Fruit fly (Drosophila melanogaster) whole organism, embryonic: ENCODE data around the gene CG10970.

ENCODE experiments used
- Antp ChIP-seq: fragments of 200-800 bp; sonication (Bioruptor generic); optimal IDR thresholded peaks from 3 replicates; lab custom pipeline; 2016; ENCODE audit warnings: missing biosample characterization, missing genetic modification characterization
- CG10979 ChIP-seq: fragments of 200-800 bp; sonication (Bioruptor generic); optimal IDR thresholded peaks from 2 replicates; lab custom pipeline; 2018; ENCODE audit warnings: missing biosample characterization, mild to moderate bottlenecking, missing genetic modification characterization, moderate library complexity
- CG12155 ChIP-seq: fragments of 200-800 bp; sonication (Bioruptor generic); optimal IDR thresholded peaks from 3 replicates; lab custom pipeline; 2016; ENCODE audit warnings: missing biosample characterization, missing genetic modification characterization
- CG14441 ChIP-seq: fragments of 200-800 bp; sonication (Bioruptor generic); IDR thresholded peaks from 2 replicates; pipeline ENCODE4 v1.3.6; 2022; ENCODE audit warnings: missing biosample characterization, missing genetic modification characterization
- CG15479 ChIP-seq: fragments of 200-800 bp; sonication (Bioruptor generic); optimal IDR thresholded peaks from 3 replicates; lab custom pipeline; 2019; ENCODE audit warnings: missing biosample characterization, mild to moderate bottlenecking, missing genetic modification characterization, moderate library complexity
- CG17385 ChIP-seq: fragments of 200-800 bp; sonication (Bioruptor generic); optimal IDR thresholded peaks from 3 replicates; lab custom pipeline; 2018; ENCODE audit warnings: missing biosample characterization, mild to moderate bottlenecking, missing genetic modification characterization
- CG18262 ChIP-seq: fragments of 200-800 bp; optimal IDR thresholded peaks from 3 replicates; lab custom pipeline; 2019; ENCODE audit warnings: missing biosample characterization, mild to moderate bottlenecking, missing genetic modification characterization, moderate library complexity
- CG18476 ChIP-seq: fragments of 200-800 bp; sonication (Bioruptor generic); optimal IDR thresholded peaks from 2 replicates; lab custom pipeline; 2016; ENCODE audit warnings: missing biosample characterization, mild to moderate bottlenecking, missing genetic modification characterization
- CG18619 ChIP-seq: fragments of 200-800 bp; sonication (Bioruptor generic); optimal IDR thresholded peaks from 3 replicates; lab custom pipeline; 2017; ENCODE audit warnings: missing biosample characterization, mild to moderate bottlenecking, missing genetic modification characterization
- CG2875 ChIP-seq: fragments of 200-800 bp; sonication (Bioruptor generic); optimal IDR thresholded peaks from 2 replicates; lab custom pipeline; 2017; ENCODE audit warnings: missing biosample characterization, mild to moderate bottlenecking, missing genetic modification characterization, missing genetic modification reagents
- CG30431 ChIP-seq: fragments of 200-800 bp; sonication (Bioruptor generic); optimal IDR thresholded peaks from 2 replicates; lab custom pipeline; 2017; ENCODE audit warnings: missing biosample characterization, missing genetic modification characterization
- CG33557 ChIP-seq: fragments of 200-800 bp; sonication (Bioruptor generic); optimal IDR thresholded peaks from 2 replicates; lab custom pipeline; 2019; ENCODE audit warnings: missing biosample characterization, mild to moderate bottlenecking, missing genetic modification characterization, moderate library complexity
- CG4820 ChIP-seq: fragments of 200-800 bp; sonication (Bioruptor generic); optimal IDR thresholded peaks from 3 replicates; lab custom pipeline; 2016; ENCODE audit warnings: missing biosample characterization, missing genetic modification characterization
- CG7271 ChIP-seq: fragments of 200-800 bp; sonication (Bioruptor generic); optimal IDR thresholded peaks from 2 replicates; lab custom pipeline; 2018; ENCODE audit warnings: missing biosample characterization, mild to moderate bottlenecking, missing genetic modification characterization, moderate library complexity
- CG7372 ChIP-seq: fragments of 200-800 bp; sonication (Bioruptor generic); IDR thresholded peaks from 2 replicates; pipeline ENCODE4 v1.3.6; 2022; ENCODE audit warnings: missing biosample characterization, missing genetic modification characterization
- CG9797 ChIP-seq: fragments of 200-800 bp; sonication (Bioruptor generic); optimal IDR thresholded peaks from 3 replicates; lab custom pipeline; 2018; ENCODE audit warnings: missing biosample characterization, mild to moderate bottlenecking, missing genetic modification characterization
- D ChIP-seq, 2 experiments: fragments of 200-800 bp in 1 of 2; fragments of >200 bp in 1 of 2; sonication (Bioruptor generic) in 1 of 2; optimal IDR thresholded peaks; 2 replicates in 1 of 2; 3 replicates in 1 of 2; lab custom pipeline; 2017; ENCODE audit warnings: mild to moderate bottlenecking in 1 of 2, missing biosample characterization in 1 of 2, missing genetic modification characterization in 1 of 2, missing genetic modification reagents in 1 of 2
- Eip74EF ChIP-seq, 2 experiments: fragments of 200-800 bp in 1 of 2; fragments of >200 bp in 1 of 2; sonication (Bioruptor generic) in 1 of 2; optimal IDR thresholded peaks; 2 replicates each; lab custom pipeline; 2017 to 2019; ENCODE audit warnings: missing biosample characterization in 2 of 2, missing genetic modification characterization in 2 of 2, mild to moderate bottlenecking in 1 of 2, moderate library complexity in 1 of 2
- GATAe ChIP-seq: fragments of 200-800 bp; sonication (Bioruptor generic); conservative IDR thresholded peaks from 2 replicates; pipeline ENCODE4 v1.3.6; 2022; ENCODE audit warnings: missing biosample characterization, missing genetic modification characterization
- H15 ChIP-seq: fragments of 200-800 bp; sonication (Bioruptor generic); IDR thresholded peaks from 3 replicates; pipeline ENCODE4 v1.3.6; 2022; ENCODE audit warnings: missing biosample characterization, missing genetic modification characterization
- H2.0 ChIP-seq: fragments of 200-800 bp; sonication (Bioruptor generic); IDR thresholded peaks from 2 replicates; pipeline ENCODE4 v1.3.6; 2022; ENCODE audit warnings: missing biosample characterization, missing genetic modification characterization
- Hmr ChIP-seq: fragments of 200-800 bp; sonication (Bioruptor generic); optimal IDR thresholded peaks from 3 replicates; lab custom pipeline; 2017; ENCODE audit warnings: mild to moderate bottlenecking, missing biosample characterization, missing genetic modification reagents, missing genetic modification characterization
- Meics ChIP-seq: fragments of 200-800 bp; sonication (Bioruptor generic); optimal IDR thresholded peaks from 2 replicates; lab custom pipeline; 2017; ENCODE audit warnings: missing biosample characterization, mild to moderate bottlenecking, missing genetic modification characterization
- NC2α ChIP-seq: fragments of 200-800 bp; sonication (Bioruptor generic); optimal IDR thresholded peaks from 2 replicates; lab custom pipeline; 2016; ENCODE audit warnings: missing biosample characterization, missing genetic modification characterization
- NK7.1 ChIP-seq: fragments of 200-800 bp; sonication (Bioruptor generic); optimal IDR thresholded peaks from 3 replicates; lab custom pipeline; 2016; ENCODE audit warnings: missing biosample characterization, missing genetic modification characterization
- Nf-YA ChIP-seq: fragments of 200-800 bp; sonication (Bioruptor generic); IDR thresholded peaks from 2 replicates; pipeline ENCODE4 v1.3.6; 2022; ENCODE audit warnings: missing biosample characterization, missing genetic modification characterization
- Nf-YC ChIP-seq: fragments of 200-800 bp; optimal IDR thresholded peaks from 3 replicates; lab custom pipeline; 2019; ENCODE audit warnings: missing biosample characterization, mild to moderate bottlenecking, missing genetic modification characterization, moderate library complexity
- NfI ChIP-seq: fragments of 200-800 bp; sonication (Bioruptor generic); optimal IDR thresholded peaks from 3 replicates; lab custom pipeline; 2018; ENCODE audit warnings: missing biosample characterization, mild to moderate bottlenecking, missing genetic modification characterization, moderate library complexity
- Oaz ChIP-seq: fragments of 200-800 bp; sonication (Bioruptor generic); IDR thresholded peaks from 2 replicates; pipeline ENCODE4 v1.3.6; 2022; ENCODE audit warnings: missing biosample characterization, missing genetic modification characterization
- Scr ChIP-seq: fragments of 200-800 bp; sonication (Bioruptor generic); IDR thresholded peaks from 2 replicates; pipeline ENCODE4 v1.3.6; 2022; ENCODE audit warnings: missing biosample characterization, missing genetic modification characterization; ENCODE audit not compliant: partially characterized antibody
- Ssrp ChIP-seq: fragments of 200-800 bp; sonication (Bioruptor generic); optimal IDR thresholded peaks from 2 replicates; lab custom pipeline; 2018; ENCODE audit warnings: missing biosample characterization, mild to moderate bottlenecking, missing genetic modification characterization, moderate library complexity
- ap ChIP-seq: fragments of 200-800 bp; sonication (Bioruptor generic); IDR thresholded peaks from 2 replicates; pipeline ENCODE4 v1.3.6; 2022; ENCODE audit warnings: missing biosample characterization, missing genetic modification characterization
- cato ChIP-seq: fragments of 200-800 bp; sonication (Bioruptor generic); optimal IDR thresholded peaks from 2 replicates; lab custom pipeline; 2016; ENCODE audit warnings: missing biosample characterization, missing genetic modification characterization, borderline replicate concordance
- chif ChIP-seq, 2 experiments: fragments of 200-800 bp; sonication (Bioruptor generic); optimal IDR thresholded peaks; 3 replicates each; lab custom pipeline; 2016; ENCODE audit warnings: missing biosample characterization in 2 of 2, missing genetic modification characterization in 2 of 2
- dysf ChIP-seq: fragments of 200-800 bp; sonication (Bioruptor generic); IDR thresholded peaks from 3 replicates; pipeline ENCODE4 v1.3.6; 2022; ENCODE audit warnings: missing biosample characterization, missing genetic modification characterization
- fd64A ChIP-seq: fragments of 200-800 bp; sonication (Bioruptor generic); optimal IDR thresholded peaks from 3 replicates; lab custom pipeline; 2018; ENCODE audit warnings: missing biosample characterization, mild to moderate bottlenecking, missing genetic modification characterization
- ind ChIP-seq: fragments of 200-800 bp; sonication (Bioruptor generic); optimal IDR thresholded peaks from 3 replicates; lab custom pipeline; 2016; ENCODE audit warnings: missing biosample characterization, missing genetic modification characterization
- jigr1 ChIP-seq: fragments of 200-800 bp; sonication (Bioruptor generic); IDR thresholded peaks from 3 replicates; pipeline ENCODE4 v1.3.6; 2022; ENCODE audit warnings: missing biosample characterization, missing genetic modification characterization
- mam ChIP-seq: fragments of 200-800 bp; sonication (Bioruptor generic); optimal IDR thresholded peaks from 3 replicates; lab custom pipeline; 2016; ENCODE audit warnings: missing biosample characterization, missing genetic modification characterization
- mld ChIP-seq: fragments of 200-800 bp; sonication (Bioruptor generic); IDR thresholded peaks from 3 replicates; pipeline ENCODE4 v1.3.6; 2022; ENCODE audit warnings: missing biosample characterization, missing genetic modification characterization; ENCODE audit not compliant: partially characterized antibody
- nerfin-1 ChIP-seq: fragments of 200-800 bp; sonication (Bioruptor generic); optimal IDR thresholded peaks from 3 replicates; lab custom pipeline; 2019; ENCODE audit warnings: missing biosample characterization, mild to moderate bottlenecking, missing genetic modification characterization, moderate library complexity
- nmo ChIP-seq: fragments of 200-800 bp; sonication (Bioruptor generic); optimal IDR thresholded peaks from 2 replicates; lab custom pipeline; 2018; ENCODE audit warnings: missing biosample characterization, mild to moderate bottlenecking, missing genetic modification characterization, moderate library complexity
- pros ChIP-seq: fragments of 200-800 bp; sonication (Bioruptor generic); optimal IDR thresholded peaks from 3 replicates; lab custom pipeline; 2019; ENCODE audit warnings: missing biosample characterization, mild to moderate bottlenecking, missing genetic modification characterization, moderate library complexity
- row ChIP-seq: fragments of 200-800 bp; sonication (Bioruptor generic); IDR thresholded peaks from 3 replicates; pipeline ENCODE4 v1.3.6; 2022; ENCODE audit warnings: missing biosample characterization, missing genetic modification characterization
- slou ChIP-seq: fragments of 200-800 bp; sonication (Bioruptor generic); optimal IDR thresholded peaks from 3 replicates; lab custom pipeline; 2016; ENCODE audit warnings: missing biosample characterization, missing genetic modification characterization
- sug ChIP-seq: fragments of 200-800 bp; optimal IDR thresholded peaks from 2 replicates; lab custom pipeline; 2019; ENCODE audit warnings: missing biosample characterization, mild to moderate bottlenecking, missing genetic modification characterization, moderate library complexity
- toy ChIP-seq: fragments of 200-800 bp; sonication (Bioruptor generic); IDR thresholded peaks from 2 replicates; pipeline ENCODE4 v1.3.6; 2022; ENCODE audit warnings: missing biosample characterization, missing genetic modification characterization
- zfh2 ChIP-seq: fragments of 200-800 bp; sonication (Bioruptor generic); optimal IDR thresholded peaks from 2 replicates; lab custom pipeline; 2016; ENCODE audit warnings: missing biosample characterization, missing genetic modification characterization

Gene CG10970

DNA sequence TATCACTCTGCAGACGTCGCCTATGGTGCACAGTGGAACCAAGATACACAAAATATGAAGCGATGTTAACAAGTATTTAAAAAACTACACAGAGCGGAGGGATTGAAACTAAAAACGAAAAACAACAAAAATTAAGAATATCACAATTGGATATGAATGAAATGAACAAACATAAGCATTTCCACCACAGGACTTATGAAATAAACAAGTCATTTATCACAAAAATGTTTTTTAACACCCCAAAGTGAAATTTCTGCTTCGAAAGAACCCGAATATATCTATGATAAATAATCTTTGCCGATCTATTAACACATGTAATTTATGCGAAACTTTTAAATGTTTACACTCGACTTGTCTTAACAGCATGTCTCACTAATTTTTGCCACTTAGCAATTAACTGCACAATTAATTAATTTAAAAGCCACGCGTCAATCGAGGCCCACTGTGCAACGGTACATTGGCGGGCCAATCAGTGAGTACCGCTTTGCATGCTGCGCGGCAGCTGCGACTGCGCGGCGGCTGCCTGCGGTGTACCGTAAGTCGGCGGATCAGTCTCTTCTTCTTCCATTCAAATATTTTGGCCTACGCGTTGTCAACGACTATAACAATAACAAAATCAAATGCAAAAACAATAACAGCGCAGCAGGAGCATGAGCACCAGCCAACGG lies 29.3 kb downstream of the CG10970 start (continued):
- TF ChIP-seq NfI (GFP tag; lab: Kevin White, UChicago) (no peak), CG14441 (GFP tag; lab: Robert Waterston, UW) (no peak), Ssrp (peak; percentile 58), CG18619 (GFP tag; lab: Kevin White, UChicago) (peak; percentile 37), NC2α (peak; percentile 16), cato (GFP tag; lab: Kevin White, UChicago) (peak; percentile 3), dysf (GFP tag; lab: Robert Waterston, UW) (peak; percentile 57; the same call in 2 of the 3 replicates), nmo (GFP tag; lab: Kevin White, UChicago) (peak; percentile 85), pros (no peak), CG33557 (GFP tag; lab: Kevin White, UChicago) (peak; percentile 37), mld (GFP tag; lab: Robert Waterston, UW) (no peak), Nf-YC (tag; lab: Kevin White, UChicago) (peak; percentile 50), mam (peak; percentile 2), CG7271 (tag; lab: Kevin White, UChicago) (no peak), row (GFP tag; lab: Robert Waterston, UW) (peak; percentile 69), toy (GFP tag; lab: Robert Waterston, UW) (no peak), CG17385 (GFP tag; lab: Kevin White, UChicago) (peak; percentile 60), nerfin-1 (tag; lab: Kevin White, UChicago) (peak; percentile 4), Hmr (GFP tag; lab: Kevin White, UChicago) (no peak), CG10979 (tag; lab: Kevin White, UChicago) (peak; percentile 73), zfh2 (GFP tag; lab: Kevin White, UChicago) (no peak), Eip74EF (GFP tag; optimal IDR thresholded peaks at IDR 0.05; lab: Kevin White, UChicago) (peak in 1 of 2 experiments; percentile 61), D (optimal IDR thresholded peaks at IDR 0.05; lab: Kevin White, UChicago) (no peak), D (GFP tag; optimal IDR thresholded peaks at IDR 0.05; lab: Kevin White, UChicago) (peak; percentile 58), GATAe (GFP tag; lab: Robert Waterston, UW) (no peak), NK7.1 (GFP tag; lab: Kevin White, UChicago) (peak; percentile 33), fd64A (GFP tag; lab: Kevin White, UChicago) (no peak), Nf-YA (no peak), H2.0 (peak; percentile 25; the same call in 1 of the 2 replicates), CG7372 (GFP tag; lab: Robert Waterston, UW) (peak; percentile 37; the same call in 1 of the 2 replicates), sug (tag; lab: Kevin White, UChicago) (no peak), Oaz (GFP tag; lab: Robert Waterston, UW) (no peak), CG4820 (peak; percentile 50), ap (GFP tag; lab: Robert Waterston, UW) (no peak), CG18476 (peak; percentile 42), jigr1 (GFP tag; lab: Robert Waterston, UW) (peak; percentile 43; the same call in 1 of the 3 replicates), CG15479 (GFP tag; lab: Kevin White, UChicago) (peak; percentile 82), CG18262 (tag; lab: Kevin White, UChicago) (peak; percentile 85), H15 (GFP tag; lab: Robert Waterston, UW) (no peak), Scr (GFP tag; lab: Robert Waterston, UW) (no peak), CG9797 (GFP tag; lab: Kevin White, UChicago) (no peak), Antp (GFP tag; lab: Kevin White, UChicago) (peak; percentile 42), slou (GFP tag; lab: Kevin White, UChicago) (peak; percentile 25), CG2875 (GFP tag; lab: Kevin White, UChicago) (peak; percentile 42), Meics (peak; percentile 4), chif (GFP tag; optimal IDR thresholded peaks at IDR 0.05; lab: Kevin White, UChicago) (peak; percentile 21 to 57), CG12155 (GFP tag; lab: Kevin White, UChicago) (no peak), CG30431 (GFP tag; lab: Kevin White, UChicago) (peak; percentile 46), ind (peak; percentile 27)
